Worm (Caenorhabditis elegans): Measurements from ENCODE around the gene idpp-12.

Gene idpp-12

DNA sequence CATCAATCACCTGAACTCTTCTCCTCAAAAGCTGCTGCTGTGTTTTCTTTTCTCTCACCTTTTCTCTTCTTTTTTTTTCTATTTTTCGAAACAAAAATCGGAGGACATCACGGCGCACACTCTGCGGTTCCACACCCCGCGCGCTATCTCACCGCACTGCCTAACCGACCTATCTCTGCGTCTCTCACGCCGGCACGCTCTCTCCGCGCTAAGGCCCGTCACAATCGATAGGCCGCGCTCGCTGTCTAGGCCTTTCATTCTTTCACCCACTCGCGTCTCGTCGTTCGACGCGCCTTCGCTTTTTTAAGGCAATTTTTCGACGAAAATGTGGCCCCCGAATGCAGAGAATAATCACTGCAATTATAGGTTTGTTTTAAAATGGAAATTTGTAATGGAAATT lies 7.5 kb downstream of the idpp-12 start, which contains the start of gene zip-11 (continued):
- TF ChIP-seq snpc-1.2 (GFP tag; IDR thresholded peaks at IDR 0.05) (no peak), spr-3 (GFP tag; optimal IDR thresholded peaks at IDR 0.05) (peak; percentile 100), hlh-30 (tag; optimal IDR thresholded peaks at IDR 0.05; ENCODE audit: insufficient read depth) (peak; percentile 40), ceh-20 (GFP tag; IDR thresholded peaks at IDR 0.05) (peak; percentile 63; the same call in 1 of the 2 replicates), ceh-82 (tag; optimal IDR thresholded peaks at IDR 0.05) (no peak), zag-1 (tag; optimal IDR thresholded peaks at IDR 0.05) (no peak), tra-1 (GFP tag; IDR thresholded peaks at IDR 0.05) (0 out of 2 replicates have a peak, but pooled peaks have one; percentile 8), nhr-102 (tag; optimal IDR thresholded peaks at IDR 0.05) (peak; percentile 48), Y48G9A.11 (GFP tag; IDR thresholded peaks at IDR 0.05) (no peak), F10B5.3 (tag; optimal IDR thresholded peaks at IDR 0.05) (no peak), rbr-2 (tag; optimal IDR thresholded peaks at IDR 0.05) (peak; percentile 71), Y5F2A.4 (GFP tag; optimal IDR thresholded peaks at IDR 0.05) (no peak), snpc-4 (tag; optimal IDR thresholded peaks at IDR 0.05) (no peak), ZK337.2 (GFP tag; IDR thresholded peaks at IDR 0.05) (no peak), ztf-7 (tag; optimal IDR thresholded peaks at IDR 0.05) (no peak), zfp-3 (GFP tag; conservative IDR thresholded peaks at IDR 0.05) (no peak), duxl-1 (tag; optimal IDR thresholded peaks at IDR 0.05; ENCODE audit: poor library complexity) (peak; percentile 51), mdl-1 (tag; optimal IDR thresholded peaks at IDR 0.05) (peak in 1 of 2 experiments; percentile 52), ceh-28 (tag; optimal IDR thresholded peaks at IDR 0.05) (no peak), nhr-77 (tag; optimal IDR thresholded peaks at IDR 0.05) (no peak), lir-3 (tag; optimal IDR thresholded peaks at IDR 0.05) (no peak), ZK546.5 (tag; optimal IDR thresholded peaks at IDR 0.05) (no peak), lin-13 (GFP tag; optimal IDR thresholded peaks at IDR 0.05) (no peak), cey-2 (tag; optimal IDR thresholded peaks at IDR 0.05; ENCODE audit: borderline replicate concordance, insufficient read depth) (no peak), egl-43 (GFP tag; IDR thresholded peaks at IDR 0.05) (peak; percentile 73), hmg-1.1 (GFP tag; IDR thresholded peaks at IDR 0.05) (peak; percentile 82), pqm-1 (tag; optimal IDR thresholded peaks at IDR 0.05) (no peak), jun-1 (tag; optimal IDR thresholded peaks at IDR 0.05) (no peak), madf-9 (GFP tag; conservative IDR thresholded peaks at IDR 0.05) (0 out of 2 replicates have a peak, but pooled peaks have one; percentile 28), gei-8 (GFP tag; optimal IDR thresholded peaks at IDR 0.05) (no peak), arid-1 (GFP tag; conservative IDR thresholded peaks at IDR 0.05) (peak; percentile 54; the same call in 1 of the 2 replicates), daf-19 (GFP tag; conservative IDR thresholded peaks at IDR 0.05) (no peak), egl-27 (tag; optimal IDR thresholded peaks at IDR 0.05) (no peak), nhr-111 (GFP tag; optimal IDR thresholded peaks at IDR 0.05) (no peak), nhr-48 (tag; optimal IDR thresholded peaks at IDR 0.05) (peak; percentile 62), zip-11 (GFP tag; IDR thresholded peaks at IDR 0.05) (no peak), attf-4 (tag; optimal IDR thresholded peaks at IDR 0.05) (no peak), nhr-10 (tag; optimal IDR thresholded peaks at IDR 0.05) (no peak), fos-1 (tag; optimal IDR thresholded peaks at IDR 0.05) (no peak), daf-12 (tag; optimal IDR thresholded peaks at IDR 0.05) (no peak), R02D3.7 (tag; optimal IDR thresholded peaks at IDR 0.05) (no peak), lsy-2 (tag; optimal IDR thresholded peaks at IDR 0.05) (peak in 1 of 2 experiments; percentile 77), daf-16 (GFP tag; optimal IDR thresholded peaks at IDR 0.05) (peak in 1 of 2 experiments; percentile 54), daf-16 (tag; optimal IDR thresholded peaks at IDR 0.05) (no peak), aha-1 (tag) (no peak), daf-8 (GFP tag; IDR thresholded peaks at IDR 0.05) (no peak), lim-7 (GFP tag; IDR thresholded peaks at IDR 0.05) (no peak), nhr-41 (GFP tag; IDR thresholded peaks at IDR 0.05) (no peak), aly-2 (tag; optimal IDR thresholded peaks at IDR 0.05) (no peak), ces-1 (GFP tag; optimal IDR thresholded peaks at IDR 0.05) (no peak), nhr-25 (tag; optimal IDR thresholded peaks at IDR 0.05; ENCODE audit: borderline replicate concordance, insufficient read depth) (no peak), mes-2 (tag; optimal IDR thresholded peaks at IDR 0.05; ENCODE audit: poor library complexity, severe bottlenecking) (peak; percentile 64)
